Worm (Caenorhabditis elegans) whole organism, mixed stage, embryonic: ENCODE data around the gene ndnf-1.

Experiments used
- ceh-39 ChIP-seq: fragments of 150-350 bp; optimal IDR thresholded peaks from 2 replicates; lab custom pipeline; 2014; ENCODE audit warnings: missing biosample characterization, missing genetic modification characterization
- ceh-43 ChIP-seq: fragments of 200-800 bp; sonication (Bioruptor generic); optimal IDR thresholded peaks from 2 replicates; lab custom pipeline; 2018; ENCODE audit warnings: mild to moderate bottlenecking, missing genetic modification characterization, moderate library complexity, missing compliant biosample characterization
- elt-3 ChIP-seq: fragments of 150-350 bp; optimal IDR thresholded peaks from 2 replicates; lab custom pipeline; 2014; ENCODE audit warnings: missing biosample characterization, missing genetic modification characterization
- ham-2 ChIP-seq: fragments of 200-800 bp; sonication (Bioruptor generic); optimal IDR thresholded peaks from 2 replicates; lab custom pipeline; 2018; ENCODE audit warnings: mild to moderate bottlenecking, missing genetic modification characterization, missing compliant biosample characterization
- lin-13 ChIP-seq: fragments of 150-350 bp; optimal IDR thresholded peaks from 2 replicates; lab custom pipeline; 2014; ENCODE audit warnings: missing biosample characterization, missing genetic modification characterization
- lsy-2 ChIP-seq: fragments of 150-350 bp; optimal IDR thresholded peaks from 2 replicates; lab custom pipeline; 2014; ENCODE audit warnings: missing biosample characterization, missing genetic modification characterization
- nhr-237 ChIP-seq: fragments of 150-350 bp; optimal IDR thresholded peaks from 2 replicates; lab custom pipeline; 2014; ENCODE audit warnings: missing biosample characterization, missing genetic modification characterization
- pha-4 ChIP-seq: fragments of 150-350 bp; optimal IDR thresholded peaks from 2 replicates; lab custom pipeline; 2018; ENCODE audit warnings: missing biosample characterization, missing genetic modification reagents, missing genetic modification characterization
- sem-2 ChIP-seq: fragments of 200-800 bp; sonication (Bioruptor generic); optimal IDR thresholded peaks from 2 replicates; lab custom pipeline; 2018; ENCODE audit warnings: mild to moderate bottlenecking, missing genetic modification characterization, missing compliant biosample characterization
- unc-39 ChIP-seq: fragments of 150-350 bp; optimal IDR thresholded peaks from 2 replicates; lab custom pipeline; 2014; ENCODE audit warnings: missing biosample characterization, missing genetic modification characterization
- unc-62 ChIP-seq: fragments of 150-350 bp; optimal IDR thresholded peaks from 2 replicates; lab custom pipeline; 2014; ENCODE audit warnings: missing biosample characterization, missing genetic modification reagents, missing genetic modification characterization

ce11 chrIV:3076207-3076606 is 47.5 kb upstream of the ndnf-1 start, which contains the start of gene Y67D8C.22:
- TF ChIP-seq ham-2 (GFP tag; lab: Kevin White, UChicago): no peak
- TF ChIP-seq pha-4 (tag; lab: Kevin White, UChicago): no peak
- no peak for TF ChIP-seq elt-3 (tag; lab: Kevin White, UChicago)
- no peak for TF ChIP-seq lin-13
- no peak for TF ChIP-seq unc-62
- no peak for TF ChIP-seq lsy-2 (tag; lab: Kevin White, UChicago)
- no peak for TF ChIP-seq sem-2 (GFP tag; lab: Kevin White, UChicago)
- no peak for TF ChIP-seq ceh-39
- TF ChIP-seq ceh-43: no peak
- no peak for TF ChIP-seq unc-39
- TF ChIP-seq nhr-237: no peak
